Worm (Caenorhabditis elegans): ENCODE data around the gene C31H2.14.

ce11 chrX:5162755-5163154 is 14.7 kb downstream of the C31H2.14 start, which contains the start of gene EGAP5.1:
- TF ChIP-seq dve-1 (tag; optimal IDR thresholded peaks at IDR 0.05; ENCODE audit: insufficient read depth) (no peak), Y5F2A.4 (GFP tag; optimal IDR thresholded peaks at IDR 0.05) (no peak), zfp-3 (GFP tag; conservative IDR thresholded peaks at IDR 0.05) (no peak)
